Worm (Caenorhabditis elegans): Measurements from ENCODE around the gene qdpr-1.

- TF ChIP-seq ceh-82 (tag; optimal IDR thresholded peaks at IDR 0.05): no peak
- TF ChIP-seq nhr-11 (tag; optimal IDR thresholded peaks at IDR 0.05): no peak
- no peak for TF ChIP-seq ZK546.5 (tag; optimal IDR thresholded peaks at IDR 0.05)
- no peak for TF ChIP-seq aly-2 (tag; optimal IDR thresholded peaks at IDR 0.05)
- no peak for TF ChIP-seq nhr-28 (tag; optimal IDR thresholded peaks at IDR 0.05)
- TF ChIP-seq nhr-237 (tag; optimal IDR thresholded peaks at IDR 0.05): no peak
- no peak for TF ChIP-seq elt-3 (tag; optimal IDR thresholded peaks at IDR 0.05)
- TF ChIP-seq zag-1 (tag; optimal IDR thresholded peaks at IDR 0.05): no peak
- no peak for TF ChIP-seq daf-12 (tag; optimal IDR thresholded peaks at IDR 0.05)
- TF ChIP-seq ceh-16 (tag; optimal IDR thresholded peaks at IDR 0.05): no peak
- TF ChIP-seq nhr-76 (tag; optimal IDR thresholded peaks at IDR 0.05): no peak
Measured at ce11 chrIII:13348891-13349290, 44.8 kb upstream of the qdpr-1 start.

Measured in whole organism, L3 larva.